Worm (Caenorhabditis elegans): Measurements from ENCODE around the gene F21D5.4.

The F21D5.4 gene

DNA sequence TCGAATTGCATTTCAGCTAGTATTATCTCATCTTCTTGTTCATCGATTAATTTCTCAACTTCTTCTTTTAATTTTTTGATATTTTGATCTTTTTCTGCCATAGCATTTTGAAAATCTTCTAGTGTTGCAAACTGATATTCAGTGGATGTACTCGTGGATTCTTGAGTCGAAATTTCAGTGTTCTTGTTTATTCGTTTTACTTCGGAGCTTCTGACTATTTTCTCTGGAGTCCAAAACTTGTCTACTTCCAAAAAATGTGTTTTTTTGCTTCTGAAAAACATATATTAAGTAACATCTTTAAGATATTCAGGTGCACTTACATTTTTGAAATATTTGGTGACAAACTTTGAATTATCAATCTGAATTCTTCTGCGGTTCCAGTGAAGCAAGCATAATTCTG lies 31.7 kb downstream of the F21D5.4 start, which contains the start of gene F20C5.5:
TSS of gene F20C5.5 (minus strand) at position 101 of the 400 bp plus-strand sequence.
- peak; percentile 39 for TF ChIP-seq aha-1 (tag)
- TF ChIP-seq daf-19 (GFP tag; conservative IDR thresholded peaks at IDR 0.05) = no peak
- TF ChIP-seq jun-1 (tag; optimal IDR thresholded peaks at IDR 0.05) = no peak
- no peak for TF ChIP-seq nhr-41 (GFP tag; IDR thresholded peaks at IDR 0.05)
- no peak for TF ChIP-seq nhr-42 (GFP tag; IDR thresholded peaks at IDR 0.05)
- TF ChIP-seq ceh-20 (GFP tag; IDR thresholded peaks at IDR 0.05) = no peak
- TF ChIP-seq nhr-48 (tag; optimal IDR thresholded peaks at IDR 0.05) = no peak

DNA sequence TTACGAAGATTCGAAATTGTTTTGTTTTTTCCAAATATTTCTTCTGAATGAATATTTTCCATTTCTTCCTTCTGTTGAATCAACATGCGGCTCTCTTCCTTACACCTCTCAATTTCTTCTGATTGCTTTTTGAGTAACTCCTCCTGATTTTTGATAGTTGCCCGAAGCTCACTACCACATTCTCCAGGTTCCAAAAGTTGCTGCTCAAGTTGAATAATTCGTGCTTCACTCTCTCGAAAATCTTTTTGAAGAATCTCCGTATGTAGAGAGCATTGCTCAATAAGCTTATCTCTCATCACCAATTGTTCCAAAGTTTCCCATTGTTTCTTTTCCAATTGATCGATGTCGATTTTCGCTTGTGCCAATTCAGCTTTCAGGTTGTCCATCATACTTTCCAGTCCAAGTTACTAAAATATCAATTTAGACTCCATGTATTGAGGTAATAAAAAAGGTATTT lies 34.9 kb downstream of the F21D5.4 start, which contains the start of gene F20C5.6:
TSS of gene F20C5.6 (minus strand) at position 407 of the 457 bp plus-strand sequence.
- TF ChIP-seq F37D6.2 (tag; optimal IDR thresholded peaks at IDR 0.05) = no peak
- TF ChIP-seq nhr-48 (tag; optimal IDR thresholded peaks at IDR 0.05) = no peak
- TF ChIP-seq duxl-1 (tag; optimal IDR thresholded peaks at IDR 0.05; ENCODE audit: poor library complexity) = no peak

DNA sequence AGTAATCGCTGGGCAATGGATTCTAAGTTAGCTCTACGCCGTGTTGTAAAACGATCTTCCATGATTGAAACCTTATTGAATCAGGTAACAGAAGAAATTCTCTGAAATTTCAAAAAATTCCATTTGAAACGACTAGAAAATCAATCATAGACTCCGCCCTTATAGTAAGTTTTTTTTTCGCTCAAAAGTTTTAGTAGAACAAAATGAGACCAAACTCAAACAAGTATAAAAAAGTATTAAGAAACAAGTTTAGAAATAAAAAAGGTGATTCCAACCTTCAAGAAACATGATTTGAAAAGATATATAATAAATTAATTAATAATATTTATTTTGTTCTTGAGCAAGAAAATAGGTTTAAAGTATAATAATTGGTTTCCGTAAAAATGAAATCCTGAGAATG lies 40.2 kb downstream of the F21D5.4 start, which contains the start of gene C33D9.6:
TSS of gene C33D9.6 (minus strand) at position 101 of the 400 bp plus-strand sequence.
- TF ChIP-seq unc-62 (GFP tag; optimal IDR thresholded peaks at IDR 0.05 in 1 of 2) (no peak), unc-62 (tag; optimal IDR thresholded peaks at IDR 0.05) (no peak), aha-1 (tag) (peak; percentile 50)

DNA sequence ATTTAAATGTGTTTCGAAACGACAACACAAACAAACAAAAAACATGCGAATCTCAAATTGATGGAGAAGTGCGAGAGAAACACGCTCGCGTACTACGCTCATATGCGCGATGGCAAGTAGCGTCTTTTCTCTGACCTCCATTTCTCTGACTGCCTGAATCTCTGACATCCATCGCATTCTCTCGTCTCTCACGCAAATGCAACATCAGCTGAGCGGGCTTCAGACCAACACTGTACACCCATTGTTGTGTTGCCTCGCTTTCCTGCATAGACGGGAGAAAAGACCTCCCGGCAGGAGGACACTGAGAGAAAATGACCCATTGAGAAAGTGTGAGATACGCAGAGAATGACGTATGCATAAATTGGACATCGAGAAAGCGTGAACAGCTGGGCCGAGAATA lies 44.3 kb downstream of the F21D5.4 start:
- no peak for TF ChIP-seq arid-1 (GFP tag; conservative IDR thresholded peaks at IDR 0.05)
- TF ChIP-seq unc-62 (GFP tag; optimal IDR thresholded peaks at IDR 0.05 in 1 of 2) = peak in 1 of 2 experiments; percentile 98
- TF ChIP-seq unc-62 (tag; optimal IDR thresholded peaks at IDR 0.05) = no peak
- TF ChIP-seq unc-130 (GFP tag; optimal IDR thresholded peaks at IDR 0.05) = no peak
- no peak for TF ChIP-seq spr-1 (tag; optimal IDR thresholded peaks at IDR 0.05)
- no peak for TF ChIP-seq lir-3 (tag; optimal IDR thresholded peaks at IDR 0.05)
- TF ChIP-seq hif-1 (tag; optimal IDR thresholded peaks at IDR 0.05) = peak in 1 of 2 experiments; percentile 54
- no peak for TF ChIP-seq egl-43 (GFP tag; IDR thresholded peaks at IDR 0.05)
- no peak for TF ChIP-seq lin-38 (GFP tag; IDR thresholded peaks at IDR 0.05)
- no peak for TF ChIP-seq Y105C5A.15 (GFP tag; IDR thresholded peaks at IDR 0.05)
- TF ChIP-seq snpc-4 (tag; optimal IDR thresholded peaks at IDR 0.05) = no peak
- TF ChIP-seq F44E2.7 (GFP tag; IDR thresholded peaks at IDR 0.05) = no peak
- no peak for TF ChIP-seq sdz-12 (GFP tag; optimal IDR thresholded peaks at IDR 0.05)
- TF ChIP-seq zip-2 (tag; optimal IDR thresholded peaks at IDR 0.05) = no peak
- no peak for TF ChIP-seq nhr-102 (tag; optimal IDR thresholded peaks at IDR 0.05)
- peak; percentile 55 for TF ChIP-seq nhr-11 (tag; optimal IDR thresholded peaks at IDR 0.05)
- no peak for TF ChIP-seq D1046.2 (GFP tag; IDR thresholded peaks at IDR 0.05)
- no peak for TF ChIP-seq ceh-44 (GFP tag; IDR thresholded peaks at IDR 0.05)
- TF ChIP-seq ztf-11 (tag; optimal IDR thresholded peaks at IDR 0.05) = no peak
- TF ChIP-seq zfp-3 (GFP tag; conservative IDR thresholded peaks at IDR 0.05) = no peak
- peak; percentile 81 for TF ChIP-seq nhr-77 (tag; optimal IDR thresholded peaks at IDR 0.05)
- no peak for TF ChIP-seq vab-7 (GFP tag; IDR thresholded peaks at IDR 0.05)
- no peak for TF ChIP-seq fkh-10 (GFP tag; optimal IDR thresholded peaks at IDR 0.05)
- TF ChIP-seq aly-2 (tag; optimal IDR thresholded peaks at IDR 0.05) = no peak
- TF ChIP-seq ceh-62 (tag; optimal IDR thresholded peaks at IDR 0.05) = no peak
- no peak for TF ChIP-seq madf-5 (GFP tag; IDR thresholded peaks at IDR 0.05)
- no peak for TF ChIP-seq duxl-1 (tag; optimal IDR thresholded peaks at IDR 0.05; ENCODE audit: poor library complexity)
- TF ChIP-seq ceh-32 (tag; optimal IDR thresholded peaks at IDR 0.05; ENCODE audit: poor library complexity) = no peak
- TF ChIP-seq dmd-9 (GFP tag; IDR thresholded peaks at IDR 0.05) = no peak
- TF ChIP-seq gei-8 (GFP tag; optimal IDR thresholded peaks at IDR 0.05) = no peak
- no peak for TF ChIP-seq nhr-76 (tag; optimal IDR thresholded peaks at IDR 0.05)
- no peak for TF ChIP-seq saeg-2 (GFP tag; IDR thresholded peaks at IDR 0.05)
- TF ChIP-seq ZK546.5 (tag; optimal IDR thresholded peaks at IDR 0.05) = no peak
- peak; percentile 42 for TF ChIP-seq pqm-1 (tag; optimal IDR thresholded peaks at IDR 0.05)
- no peak for TF ChIP-seq zip-11 (GFP tag; IDR thresholded peaks at IDR 0.05)
- TF ChIP-seq R02D3.7 (tag; optimal IDR thresholded peaks at IDR 0.05) = no peak
- TF ChIP-seq nhr-28 (tag; optimal IDR thresholded peaks at IDR 0.05) = peak; percentile 82
- TF ChIP-seq T26A8.4 (GFP tag; IDR thresholded peaks at IDR 0.05) = no peak
- TF ChIP-seq mdl-1 (tag; optimal IDR thresholded peaks at IDR 0.05) = peak in 1 of 2 experiments; percentile 88
